Worm (Caenorhabditis elegans) whole organism, L3 larva: Measurements from ENCODE around the gene srr-7.
"Not testable (repeated sequence)": the region's sequence is repeated elsewhere in the genome, so short reads cannot be mapped to it uniquely, and the experiment has no call there.

Experiments used
- R02D3.7 ChIP-seq: fragments of 150-350 bp; optimal IDR thresholded peaks from 2 replicates; lab custom pipeline; 2014; ENCODE audit warnings: missing biosample characterization, missing genetic modification characterization
- ama-1 ChIP-seq: fragments of 150-350 bp; optimal IDR thresholded peaks from 2 replicates; lab custom pipeline; 2018
- ceh-16 ChIP-seq: sonication (generic microtip); optimal IDR thresholded peaks from 2 replicates; lab custom pipeline; 2017; ENCODE audit warnings: missing biosample characterization, missing genetic modification characterization
- ceh-28 ChIP-seq: fragments of 150-350 bp; optimal IDR thresholded peaks from 2 replicates; lab custom pipeline; 2014; ENCODE audit warnings: missing biosample characterization, missing genetic modification reagents, missing genetic modification characterization
- daf-12 ChIP-seq: fragments of 150-350 bp; optimal IDR thresholded peaks from 2 replicates; lab custom pipeline; 2014; ENCODE audit warnings: missing biosample characterization, missing genetic modification reagents, missing genetic modification characterization
- egl-27 ChIP-seq: sonication (generic microtip); optimal IDR thresholded peaks from 4 replicates; lab custom pipeline; 2017; ENCODE audit warnings: missing biosample characterization, missing genetic modification reagents, missing genetic modification characterization
- elt-1 ChIP-seq: fragments of 150-350 bp; optimal IDR thresholded peaks from 2 replicates; lab custom pipeline; 2014; ENCODE audit warnings: missing biosample characterization, missing genetic modification characterization
- elt-2 ChIP-seq: sonication (generic microtip); optimal IDR thresholded peaks from 2 replicates; lab custom pipeline; 2016; ENCODE audit warnings: missing genetic modification reagents, mild to moderate bottlenecking, missing genetic modification characterization, missing compliant biosample characterization
- elt-3 ChIP-seq, 3 experiments: fragments of 150-350 bp in 1 of 3; sonication (generic microtip) in 2 of 3; optimal IDR thresholded peaks; 2 replicates in 2 of 3; 4 replicates in 1 of 3; lab custom pipeline; 2014 to 2017; ENCODE audit warnings: missing biosample characterization in 3 of 3, missing genetic modification characterization in 3 of 3
- fkh-10 ChIP-seq: sonication (generic microtip); optimal IDR thresholded peaks from 2 replicates; lab custom pipeline; 2017; ENCODE audit warnings: missing biosample characterization, missing genetic modification reagents, missing genetic modification characterization
- fkh-2 ChIP-seq: fragments of 150-350 bp; optimal IDR thresholded peaks from 2 replicates; lab custom pipeline; 2014; ENCODE audit warnings: missing biosample characterization, missing genetic modification reagents, missing genetic modification characterization
- fos-1 ChIP-seq: fragments of 150-350 bp; optimal IDR thresholded peaks from 2 replicates; lab custom pipeline; 2014; ENCODE audit warnings: missing biosample characterization, missing genetic modification characterization
- jun-1 ChIP-seq: fragments of 150-350 bp; optimal IDR thresholded peaks from 2 replicates; lab custom pipeline; 2014; ENCODE audit warnings: missing biosample characterization, missing genetic modification reagents, missing genetic modification characterization
- lsy-12 ChIP-seq: sonication (generic microtip); optimal IDR thresholded peaks from 2 replicates; lab custom pipeline; 2016; ENCODE audit warnings: mild to moderate bottlenecking, missing genetic modification characterization, missing compliant biosample characterization
- mdl-1 ChIP-seq: fragments of 150-350 bp; optimal IDR thresholded peaks from 2 replicates; lab custom pipeline; 2014; ENCODE audit warnings: missing biosample characterization, missing genetic modification characterization
- nfya-1 ChIP-seq: sonication (generic microtip); optimal IDR thresholded peaks from 2 replicates; lab custom pipeline; 2017; ENCODE audit warnings: missing genetic modification characterization, mild to moderate bottlenecking, missing compliant biosample characterization, antibody characterized with exemption, moderate library complexity; ENCODE audit not compliant: insufficient read depth
- nhr-11 ChIP-seq: fragments of 150-350 bp; optimal IDR thresholded peaks from 2 replicates; lab custom pipeline; 2014; ENCODE audit warnings: missing biosample characterization, missing genetic modification characterization
- nhr-12 ChIP-seq: fragments of 150-350 bp; optimal IDR thresholded peaks from 2 replicates; lab custom pipeline; 2014; ENCODE audit warnings: missing biosample characterization, missing genetic modification characterization
- nhr-23 ChIP-seq: fragments of 150-350 bp; optimal IDR thresholded peaks from 2 replicates; lab custom pipeline; 2014; ENCODE audit warnings: missing biosample characterization, missing genetic modification reagents, missing genetic modification characterization
- nhr-25 ChIP-seq: sonication (generic microtip); optimal IDR thresholded peaks from 2 replicates; lab custom pipeline; 2017; ENCODE audit warnings: missing biosample characterization, missing genetic modification characterization
- nhr-28 ChIP-seq: fragments of 150-350 bp; optimal IDR thresholded peaks from 2 replicates; lab custom pipeline; 2014; ENCODE audit warnings: missing biosample characterization, missing genetic modification characterization
- nhr-43 ChIP-seq: sonication (generic microtip); optimal IDR thresholded peaks from 2 replicates; lab custom pipeline; 2016; ENCODE audit warnings: mild to moderate bottlenecking, missing genetic modification characterization, missing compliant biosample characterization; ENCODE audit not compliant: poor library complexity, severe bottlenecking
- nhr-67 ChIP-seq: fragments of 150-350 bp; optimal IDR thresholded peaks from 2 replicates; lab custom pipeline; 2014; ENCODE audit warnings: missing biosample characterization, missing genetic modification characterization
- nhr-76 ChIP-seq: fragments of 150-350 bp; sonication (generic microtip); optimal IDR thresholded peaks from 5 replicates; lab custom pipeline; 2014; ENCODE audit warnings: missing biosample characterization, missing genetic modification characterization
- nhr-77 ChIP-seq: fragments of 150-350 bp; optimal IDR thresholded peaks from 2 replicates; lab custom pipeline; 2014; ENCODE audit warnings: missing biosample characterization, missing genetic modification characterization
- pqm-1 ChIP-seq: fragments of 150-350 bp; optimal IDR thresholded peaks from 2 replicates; lab custom pipeline; 2017; ENCODE audit warnings: missing biosample characterization, missing genetic modification characterization, inconsistent platforms
- skn-1 ChIP-seq: fragments of 150-350 bp; optimal IDR thresholded peaks from 2 replicates; lab custom pipeline; 2014; ENCODE audit warnings: missing biosample characterization, missing genetic modification characterization
- tbx-2 ChIP-seq: sonication (generic microtip); optimal IDR thresholded peaks from 2 replicates; lab custom pipeline; 2016; ENCODE audit warnings: mild to moderate bottlenecking, missing genetic modification characterization, missing compliant biosample characterization
- unc-39 ChIP-seq: sonication (generic microtip); optimal IDR thresholded peaks from 4 replicates; lab custom pipeline; 2017; ENCODE audit warnings: missing biosample characterization, missing genetic modification characterization
- unc-62 ChIP-seq: fragments of 150-350 bp; sonication (generic microtip); optimal IDR thresholded peaks from 4 replicates; lab custom pipeline; 2014; ENCODE audit warnings: missing biosample characterization, missing genetic modification reagents, missing genetic modification characterization
- zag-1 ChIP-seq: fragments of 150-350 bp; optimal IDR thresholded peaks from 2 replicates; lab custom pipeline; 2014; ENCODE audit warnings: missing biosample characterization, missing genetic modification characterization
- ztf-11 ChIP-seq: fragments of 150-350 bp; optimal IDR thresholded peaks from 2 replicates; lab custom pipeline; 2014; ENCODE audit warnings: missing biosample characterization, missing genetic modification characterization
- ztf-4 ChIP-seq: fragments of 150-350 bp; optimal IDR thresholded peaks from 2 replicates; lab custom pipeline; 2014; ENCODE audit warnings: missing biosample characterization, missing genetic modification characterization

The srr-7 gene

ce11 chrV:15109260-15109659 lies 18.8 kb upstream of the srr-7 start, which contains the start of gene Y75B12A.2:
Gene Y75B12A.2, plus strand, starts transcription at chrV:15109560.
- TF ChIP-seq egl-27 (tag; lab: Kevin White, UChicago), result no peak
- no peak for TF ChIP-seq nfya-1 (tag; lab: Kevin White, UChicago)
- TF ChIP-seq elt-3 (tag; optimal IDR thresholded peaks at IDR 0.05; lab: Kevin White, UChicago), result no peak
- no peak for TF ChIP-seq nhr-43 (tag; lab: Kevin White, UChicago)
- no peak for TF ChIP-seq tbx-2 (tag; lab: Kevin White, UChicago)
- TF ChIP-seq ceh-28 (tag; lab: Kevin White, UChicago), result no peak
- no peak for TF ChIP-seq elt-1 (tag; lab: Kevin White, UChicago)
- no peak for TF ChIP-seq fkh-10
- TF ChIP-seq ceh-16 (tag; lab: Kevin White, UChicago), result no peak
- TF ChIP-seq unc-62, result no peak
- TF ChIP-seq fkh-2 (tag; lab: Kevin White, UChicago), result no peak
- TF ChIP-seq nhr-23 (tag; lab: Kevin White, UChicago), result no peak
- TF ChIP-seq pqm-1, result no peak
- no peak for TF ChIP-seq ztf-11 (tag; lab: Kevin White, UChicago)

ce11 chrV:15111660-15112059 lies 16.4 kb upstream of the srr-7 start, which contains the start of gene T01G5.7:
Gene T01G5.7, plus strand, starts transcription at chrV:15111960.
- TF ChIP-seq nfya-1 (tag; lab: Kevin White, UChicago), result no peak
- no peak for TF ChIP-seq unc-39
- no peak for TF ChIP-seq jun-1 (tag; lab: Kevin White, UChicago)
- no peak for TF ChIP-seq ama-1
- no peak for TF ChIP-seq unc-62
- no peak for TF ChIP-seq ceh-16 (tag; lab: Kevin White, UChicago)
- TF ChIP-seq nhr-76, result no peak
- no peak for TF ChIP-seq nhr-77 (tag; lab: Kevin White, UChicago)
- no peak for TF ChIP-seq nhr-12 (tag; lab: Kevin White, UChicago)
- no peak for TF ChIP-seq fos-1 (tag; lab: Kevin White, UChicago)
- no peak for TF ChIP-seq pqm-1
- no peak for TF ChIP-seq mdl-1 (tag; lab: Kevin White, UChicago)
- no peak for TF ChIP-seq nhr-43 (tag; lab: Kevin White, UChicago)

ce11 chrV:15113992-15114391 lies 14.1 kb upstream of the srr-7 start, which contains the start of gene T01G5.6:
Gene T01G5.6, minus strand, starts transcription at chrV:15114092.
- TF ChIP-seq ztf-11 (tag; lab: Kevin White, UChicago), result no peak
- no peak for TF ChIP-seq ztf-4
- no peak for TF ChIP-seq nhr-67 (tag; lab: Kevin White, UChicago)
- TF ChIP-seq elt-1 (tag; lab: Kevin White, UChicago), result no peak
- TF ChIP-seq nhr-25 (tag; lab: Kevin White, UChicago), result no peak
- TF ChIP-seq daf-12 (tag; lab: Kevin White, UChicago), result no peak
- no peak for TF ChIP-seq lsy-12 (tag; lab: Kevin White, UChicago)
- TF ChIP-seq egl-27 (tag; lab: Kevin White, UChicago), result no peak
- no peak for TF ChIP-seq nhr-28
- no peak for TF ChIP-seq zag-1 (tag; lab: Kevin White, UChicago)

- TF ChIP-seq tbx-2 (tag; lab: Kevin White, UChicago); skn-1 (tag; lab: Kevin White, UChicago); fkh-10: not testable (repeated sequence)
Measured at ce11 chrV:15115968-15116367, 12.1 kb upstream of the srr-7 start, which contains the start of gene T01G5.8. Gene T01G5.8, plus strand, starts transcription at chrV:15116268.

ce11 chrV:15119517-15119916 lies 8.5 kb upstream of the srr-7 start, which contains the start of gene flor-1:
Gene flor-1, minus strand, starts transcription at chrV:15119617.
- TF ChIP-seq R02D3.7 (tag; lab: Kevin White, UChicago) (no peak), nhr-11 (no peak), nhr-77 (tag; lab: Kevin White, UChicago) (no peak), unc-39 (no peak), elt-2 (tag; lab: Kevin White, UChicago) (no peak), unc-62 (no peak)
- TF ChIP-seq, all 47 proteins: peak for 0
